Fruit fly (Drosophila melanogaster): ENCODE results near the gene CG7573.
A peak's percentile ranks its signal among the peaks of the same experiment; 100 is the strongest.

The CG7573 gene

DNA sequence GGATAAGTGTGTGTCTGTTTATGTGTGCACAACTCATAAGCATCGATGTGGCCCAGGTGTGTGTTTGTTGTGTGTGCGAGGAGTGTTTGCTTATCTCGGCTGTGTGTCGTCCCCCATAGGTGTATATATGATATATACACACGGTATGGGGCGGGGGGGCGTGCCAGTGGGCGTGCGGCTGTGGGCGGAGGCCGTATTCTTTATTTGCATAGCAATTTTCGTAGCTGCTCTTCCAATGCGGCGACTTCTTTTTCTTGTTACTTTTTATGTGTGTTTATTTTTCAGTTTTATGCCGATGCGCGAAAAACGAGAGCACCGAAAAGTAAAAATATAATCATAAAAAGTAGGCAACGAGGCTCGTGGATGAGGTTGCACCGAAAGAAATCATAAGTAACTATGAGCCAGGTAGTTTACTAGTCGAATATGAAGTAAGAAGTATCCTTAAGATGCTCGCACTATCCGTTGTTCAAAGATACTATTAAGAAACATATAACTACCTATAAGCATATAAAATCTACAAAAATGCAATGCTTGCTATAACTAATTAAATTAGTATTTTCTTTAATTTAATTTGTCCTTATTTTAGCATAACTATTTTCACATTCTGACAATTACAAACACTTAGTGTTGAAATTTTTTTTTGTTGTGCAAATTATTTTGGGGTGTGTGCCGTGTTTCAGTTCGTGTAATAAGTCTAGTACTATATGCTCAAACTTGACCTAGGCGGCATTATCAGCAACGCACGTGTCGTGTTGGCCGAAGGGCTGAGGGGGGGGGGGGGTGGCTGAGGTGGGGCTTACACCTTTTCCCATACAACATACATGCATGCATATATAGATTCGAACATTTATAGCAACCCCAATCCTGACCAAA lies 32.9 kb upstream of the CG7573 start (continued):
- no peak for TF ChIP-seq E2f1 (GFP tag; IDR thresholded peaks at IDR 0.05)
- no peak for TF ChIP-seq CG43689 (GFP tag; IDR thresholded peaks at IDR 0.05)
- no peak for TF ChIP-seq Camta (GFP tag; optimal IDR thresholded peaks at IDR 0.05)
- peak; percentile 27 for TF ChIP-seq Hsf (GFP tag; optimal IDR thresholded peaks at IDR 0.05)
- peak; percentile 34 for TF ChIP-seq CG2120 (GFP tag; optimal IDR thresholded peaks at IDR 0.05)
- no peak for TF ChIP-seq CG8281 (tag; optimal IDR thresholded peaks at IDR 0.05)
- TF ChIP-seq chn (GFP tag; optimal IDR thresholded peaks at IDR 0.05), result no peak
- TF ChIP-seq CG31365 (tag; optimal IDR thresholded peaks at IDR 0.05), result no peak
- no peak for TF ChIP-seq abd-A (tag; optimal IDR thresholded peaks at IDR 0.05)
- TF ChIP-seq br (optimal IDR thresholded peaks at IDR 0.05), result no peak
- no peak for TF ChIP-seq nerfin-2 (GFP tag; IDR thresholded peaks at IDR 0.05; ENCODE audit: partially characterized antibody)
- TF ChIP-seq Vsx1 (GFP tag; optimal IDR thresholded peaks at IDR 0.05), result no peak
- TF ChIP-seq CG10366 (GFP tag; IDR thresholded peaks at IDR 0.05), result peak; percentile 10; the same call in 1 of the 2 replicates
- TF ChIP-seq nau (GFP tag; optimal IDR thresholded peaks at IDR 0.05), result no peak
- no peak for TF ChIP-seq CG8944 (GFP tag; optimal IDR thresholded peaks at IDR 0.05)
- no peak for TF ChIP-seq sima (GFP tag; optimal IDR thresholded peaks at IDR 0.05)
- no peak for TF ChIP-seq CG7786 (GFP tag; optimal IDR thresholded peaks at IDR 0.05)
- no peak for TF ChIP-seq CG17186 (GFP tag; optimal IDR thresholded peaks at IDR 0.05)
- TF ChIP-seq zf30C (GFP tag; optimal IDR thresholded peaks at IDR 0.05), result no peak
- TF ChIP-seq bbx (GFP tag; IDR thresholded peaks at IDR 0.05; ENCODE audit: partially characterized antibody), result no peak
- TF ChIP-seq CG1529 (GFP tag; optimal IDR thresholded peaks at IDR 0.05), result no peak
- TF ChIP-seq CG10462 (GFP tag; optimal IDR thresholded peaks at IDR 0.05), result no peak
- TF ChIP-seq Atf-2 (GFP tag; optimal IDR thresholded peaks at IDR 0.05), result no peak
- TF ChIP-seq bab2 (GFP tag; optimal IDR thresholded peaks at IDR 0.05), result no peak
- peak in 1 of 2 experiments; percentile 71 for TF ChIP-seq Hr51 (GFP tag; optimal IDR thresholded peaks at IDR 0.05)
- TF ChIP-seq hth (optimal IDR thresholded peaks at IDR 0.05), result no peak
- TF ChIP-seq mam (GFP tag; optimal IDR thresholded peaks at IDR 0.05), result no peak
- no peak for TF ChIP-seq pfk (GFP tag; optimal IDR thresholded peaks at IDR 0.05)
- TF ChIP-seq Dad (GFP tag; optimal IDR thresholded peaks at IDR 0.05), result no peak
- no peak for TF ChIP-seq Drgx (GFP tag; IDR thresholded peaks at IDR 0.05)
- TF ChIP-seq CG18599 (GFP tag; optimal IDR thresholded peaks at IDR 0.05), result no peak
- TF ChIP-seq mirr (GFP tag; optimal IDR thresholded peaks at IDR 0.05), result peak; percentile 8
- TF ChIP-seq CG12104 (GFP tag; optimal IDR thresholded peaks at IDR 0.05), result no peak
- peak; percentile 70 for TF ChIP-seq gem (tag; optimal IDR thresholded peaks at IDR 0.05)
- no peak for TF ChIP-seq CG13287 (GFP tag; IDR thresholded peaks at IDR 0.05; ENCODE audit: partially characterized antibody)
- TF ChIP-seq NK7.1 (GFP tag; optimal IDR thresholded peaks at IDR 0.05), result no peak
- peak; percentile 12 for TF ChIP-seq lab (GFP tag; optimal IDR thresholded peaks at IDR 0.05)
- no peak for TF ChIP-seq unpg (GFP tag; optimal IDR thresholded peaks at IDR 0.05)
- no peak for TF ChIP-seq CG15601 (tag; optimal IDR thresholded peaks at IDR 0.05)
- peak; percentile 17 for TF ChIP-seq CG2678 (tag; optimal IDR thresholded peaks at IDR 0.05)
- TF ChIP-seq shn (GFP tag; optimal IDR thresholded peaks at IDR 0.05), result no peak
- TF ChIP-seq CG30431 (GFP tag; optimal IDR thresholded peaks at IDR 0.05), result no peak
- TF ChIP-seq jumu (GFP tag; optimal IDR thresholded peaks at IDR 0.05), result no peak
- TF ChIP-seq row (GFP tag; IDR thresholded peaks at IDR 0.05), result peak; percentile 70
- TF ChIP-seq CG34376 (GFP tag; optimal IDR thresholded peaks at IDR 0.05), result no peak
- TF ChIP-seq CG10431 (GFP tag; optimal IDR thresholded peaks at IDR 0.05), result no peak
- peak; percentile 22 for TF ChIP-seq Hey (tag; optimal IDR thresholded peaks at IDR 0.05)
- TF ChIP-seq CG14860 (GFP tag; IDR thresholded peaks at IDR 0.05; ENCODE audit: partially characterized antibody), result no peak
- TF ChIP-seq Fer1 (GFP tag; optimal IDR thresholded peaks at IDR 0.05), result no peak

Measured in whole organism, embryonic.